Worm (Caenorhabditis elegans) whole organism, L1 larva: Measurements from ENCODE around the gene msp-31.

Experiments
- C16A3.4 ChIP-seq: fragments of 150-350 bp; optimal IDR thresholded peaks from 2 replicates; lab custom pipeline; 2014; ENCODE audit warnings: missing biosample characterization, missing genetic modification characterization
- C34B4.2 ChIP-seq: sonication (generic microtip); optimal IDR thresholded peaks from 2 replicates; lab custom pipeline; 2017; ENCODE audit warnings: mild to moderate bottlenecking, missing genetic modification characterization, missing compliant biosample characterization
- alr-1 ChIP-seq: fragments of 200-800 bp; sonication (Bioruptor generic); optimal IDR thresholded peaks from 2 replicates; lab custom pipeline; 2018; ENCODE audit warnings: borderline replicate concordance, mild to moderate bottlenecking, missing genetic modification characterization, missing compliant biosample characterization
- aly-2 ChIP-seq: fragments of 150-350 bp; optimal IDR thresholded peaks from 2 replicates; lab custom pipeline; 2014; ENCODE audit warnings: missing biosample characterization, missing genetic modification characterization
- blmp-1 ChIP-seq: fragments of 150-350 bp; optimal IDR thresholded peaks from 2 replicates; lab custom pipeline; 2014; ENCODE audit warnings: missing biosample characterization, missing genetic modification characterization
- ceh-8 ChIP-seq: fragments of 200-800 bp; sonication (Bioruptor generic); optimal IDR thresholded peaks from 2 replicates; lab custom pipeline; 2018; ENCODE audit warnings: mild to moderate bottlenecking, missing genetic modification characterization, moderate library complexity, missing compliant biosample characterization
- ceh-82 ChIP-seq, 3 experiments: fragments of 150-350 bp in 1 of 3; sonication (generic microtip) in 2 of 3; optimal IDR thresholded peaks; 2 replicates each; lab custom pipeline; 2014 to 2017; ENCODE audit warnings: missing biosample characterization in 3 of 3, missing genetic modification characterization in 3 of 3
- ceh-88 ChIP-seq: fragments of 200-800 bp; sonication (Bioruptor generic); IDR thresholded peaks from 2 replicates; pipeline ENCODE4 v1.3.6; 2022; ENCODE audit warnings: missing genetic modification characterization, missing compliant biosample characterization
- dpl-1 ChIP-seq, 3 experiments: fragments of 150-350 bp in 2 of 3; sonication (generic microtip) in 1 of 3; optimal IDR thresholded peaks; 2 replicates each; lab custom pipeline; 2014 to 2017; ENCODE audit warnings: missing biosample characterization in 3 of 3, missing genetic modification characterization in 3 of 3, missing genetic modification reagents in 3 of 3
- dsc-1 ChIP-seq: sonication (generic microtip); optimal IDR thresholded peaks from 2 replicates; lab custom pipeline; 2016; ENCODE audit warnings: mild to moderate bottlenecking, missing genetic modification characterization, missing compliant biosample characterization
- efl-1 ChIP-seq, 4 experiments: fragments of 150-350 bp; optimal IDR thresholded peaks in 3 of 4; peaks in 1 of 4; 1 replicate in 1 of 4; 2 replicates in 3 of 4; lab custom pipeline; 2014; ENCODE audit warnings: missing biosample characterization in 2 of 4, missing genetic modification characterization in 2 of 4, missing genetic modification reagents in 2 of 4
- efl-3 ChIP-seq: fragments of 200-800 bp; sonication (Bioruptor generic); optimal IDR thresholded peaks from 2 replicates; lab custom pipeline; 2018; ENCODE audit warnings: mild to moderate bottlenecking, missing genetic modification characterization, missing compliant biosample characterization
- elt-2 ChIP-seq: sonication (generic microtip); optimal IDR thresholded peaks from 2 replicates; lab custom pipeline; 2016; ENCODE audit warnings: missing genetic modification characterization, mild to moderate bottlenecking, inconsistent platforms, missing compliant biosample characterization, missing genetic modification reagents
- elt-3 ChIP-seq, 6 experiments: fragments of 150-350 bp in 1 of 6; sonication (generic microtip); optimal IDR thresholded peaks; 2 replicates each; lab custom pipeline; 2017 to 2018; ENCODE audit warnings: missing biosample characterization in 6 of 6, missing genetic modification characterization in 6 of 6, inconsistent platforms in 1 of 6
- ets-5 ChIP-seq: fragments of 200-800 bp; sonication (Bioruptor generic); IDR thresholded peaks from 2 replicates; pipeline ENCODE4 v1.3.6; 2022; ENCODE audit warnings: missing genetic modification characterization, missing compliant biosample characterization
- fkh-10 ChIP-seq: sonication (generic microtip); optimal IDR thresholded peaks from 2 replicates; lab custom pipeline; 2017; ENCODE audit warnings: missing biosample characterization, missing genetic modification reagents, missing genetic modification characterization
- fkh-4 ChIP-seq: sonication (generic microtip); optimal IDR thresholded peaks from 2 replicates; lab custom pipeline; 2016; ENCODE audit warnings: missing compliant biosample characterization, missing genetic modification characterization, borderline replicate concordance
- fkh-8 ChIP-seq: sonication (generic microtip); optimal IDR thresholded peaks from 2 replicates; lab custom pipeline; 2016; ENCODE audit warnings: mild to moderate bottlenecking, missing genetic modification characterization, missing compliant biosample characterization
- grh-1 ChIP-seq: fragments of 200-800 bp; sonication (Bioruptor generic); IDR thresholded peaks from 2 replicates; pipeline ENCODE4 v1.3.6; 2022; ENCODE audit warnings: missing genetic modification reagents, missing genetic modification characterization, missing compliant biosample characterization
- hlh-17 ChIP-seq: fragments of 200-800 bp; sonication (Bioruptor generic); optimal IDR thresholded peaks from 2 replicates; lab custom pipeline; 2018; ENCODE audit warnings: missing genetic modification characterization, mild to moderate bottlenecking, missing compliant biosample characterization, moderate library complexity, borderline replicate concordance
- hlh-4 ChIP-seq: sonication (generic microtip); optimal IDR thresholded peaks from 2 replicates; lab custom pipeline; 2016; ENCODE audit warnings: mild to moderate bottlenecking, missing genetic modification characterization, missing compliant biosample characterization
- hpl-2 ChIP-seq: fragments of 150-350 bp; optimal IDR thresholded peaks from 2 replicates; lab custom pipeline; 2014; ENCODE audit warnings: missing biosample characterization, missing genetic modification reagents, missing genetic modification characterization
- lin-13 ChIP-seq: fragments of 150-350 bp; optimal IDR thresholded peaks from 2 replicates; lab custom pipeline; 2014; ENCODE audit warnings: missing biosample characterization, missing genetic modification reagents, missing genetic modification characterization
- lin-14 ChIP-seq: fragments of 200-800 bp; sonication (Bioruptor generic); optimal IDR thresholded peaks from 2 replicates; lab custom pipeline; 2018; ENCODE audit warnings: mild to moderate bottlenecking, missing genetic modification characterization, moderate library complexity, missing compliant biosample characterization
- lin-35 ChIP-seq, 2 experiments: fragments of 150-350 bp; optimal IDR thresholded peaks; 2 replicates each; lab custom pipeline; 2014; ENCODE audit warnings: missing biosample characterization in 2 of 2, missing genetic modification characterization in 2 of 2, missing genetic modification reagents in 2 of 2
- lin-39 ChIP-seq: fragments of 150-350 bp; optimal IDR thresholded peaks from 2 replicates; lab custom pipeline; 2014; ENCODE audit warnings: missing biosample characterization, missing genetic modification reagents, missing genetic modification characterization
- lsy-2 ChIP-seq, 2 experiments: fragments of 150-350 bp; optimal IDR thresholded peaks; 2 replicates each; lab custom pipeline; 2014; ENCODE audit warnings: missing biosample characterization in 2 of 2, missing genetic modification characterization in 2 of 2
- mef-2 ChIP-seq: fragments of 150-350 bp; optimal IDR thresholded peaks from 2 replicates; lab custom pipeline; 2014; ENCODE audit warnings: missing biosample characterization, missing genetic modification characterization
- mep-1 ChIP-seq: fragments of 150-350 bp; optimal IDR thresholded peaks from 2 replicates; lab custom pipeline; 2014; ENCODE audit warnings: missing biosample characterization, missing genetic modification characterization
- nhr-11 ChIP-seq: fragments of 150-350 bp; optimal IDR thresholded peaks from 2 replicates; lab custom pipeline; 2014; ENCODE audit warnings: missing biosample characterization, missing genetic modification characterization
- nhr-12 ChIP-seq: sonication (generic microtip); optimal IDR thresholded peaks from 2 replicates; lab custom pipeline; 2017; ENCODE audit warnings: missing biosample characterization, missing genetic modification characterization
- nhr-19 ChIP-seq: fragments of 200-800 bp; sonication (Bioruptor generic); conservative IDR thresholded peaks from 2 replicates; pipeline ENCODE4 v1.3.6; 2022; ENCODE audit warnings: missing genetic modification characterization, missing compliant biosample characterization
- nhr-20 ChIP-seq: sonication (generic microtip); optimal IDR thresholded peaks from 2 replicates; lab custom pipeline; 2016; ENCODE audit warnings: mild to moderate bottlenecking, missing genetic modification characterization, missing compliant biosample characterization
- nhr-71 ChIP-seq: sonication (generic microtip); optimal IDR thresholded peaks from 2 replicates; lab custom pipeline; 2016; ENCODE audit warnings: mild to moderate bottlenecking, missing genetic modification characterization, moderate library complexity, missing compliant biosample characterization
- nhr-77 ChIP-seq: fragments of 150-350 bp; optimal IDR thresholded peaks from 2 replicates; lab custom pipeline; 2014; ENCODE audit warnings: missing biosample characterization, missing genetic modification characterization
- nhr-85 ChIP-seq: sonication (generic microtip); peaks from one replicate; lab custom pipeline; 2016; ENCODE audit warnings: missing genetic modification characterization, inconsistent platforms, missing compliant biosample characterization
- pag-3 ChIP-seq: sonication (generic microtip); optimal IDR thresholded peaks from 2 replicates; lab custom pipeline; 2017; ENCODE audit warnings: missing genetic modification characterization, mild to moderate bottlenecking, missing compliant biosample characterization, antibody characterized with exemption, borderline replicate concordance; ENCODE audit not compliant: insufficient read depth
- rnt-1 ChIP-seq: sonication (generic microtip); optimal IDR thresholded peaks from 2 replicates; lab custom pipeline; 2016; ENCODE audit warnings: mild to moderate bottlenecking, missing genetic modification characterization, moderate library complexity, missing compliant biosample characterization
- skn-1 ChIP-seq: fragments of 150-350 bp; optimal IDR thresholded peaks from 2 replicates; lab custom pipeline; 2014; ENCODE audit warnings: missing biosample characterization, missing genetic modification characterization
- snpc-4 ChIP-seq: fragments of 150-350 bp; optimal IDR thresholded peaks from 2 replicates; lab custom pipeline; 2014; ENCODE audit warnings: missing biosample characterization, missing genetic modification characterization
- snu-23 ChIP-seq: sonication (generic microtip); optimal IDR thresholded peaks from 2 replicates; lab custom pipeline; 2016; ENCODE audit warnings: missing genetic modification characterization, missing compliant biosample characterization
- sox-4 ChIP-seq: sonication (generic microtip); optimal IDR thresholded peaks from 2 replicates; lab custom pipeline; 2016; ENCODE audit warnings: missing genetic modification characterization, missing compliant biosample characterization
- sup-37 ChIP-seq: fragments of 200-800 bp; sonication (Bioruptor generic); optimal IDR thresholded peaks from 2 replicates; lab custom pipeline; 2018; ENCODE audit warnings: mild to moderate bottlenecking, missing genetic modification characterization, missing compliant biosample characterization
- swsn-7 ChIP-seq: sonication (generic microtip); optimal IDR thresholded peaks from 2 replicates; lab custom pipeline; 2016; ENCODE audit warnings: missing genetic modification characterization, missing compliant biosample characterization
- tlp-1 ChIP-seq: fragments of 150-350 bp; optimal IDR thresholded peaks from 2 replicates; lab custom pipeline; 2014; ENCODE audit warnings: missing biosample characterization, missing genetic modification characterization
- unc-130 ChIP-seq: fragments of 150-350 bp; optimal IDR thresholded peaks from 2 replicates; lab custom pipeline; 2017; ENCODE audit warnings: missing biosample characterization, missing genetic modification characterization, inconsistent platforms
- unc-98 ChIP-seq: fragments of 200-800 bp; sonication (Bioruptor generic); IDR thresholded peaks from 2 replicates; pipeline ENCODE4 v1.3.6; 2022; ENCODE audit warnings: missing genetic modification characterization, missing compliant biosample characterization
- vab-15 ChIP-seq: sonication (generic microtip); optimal IDR thresholded peaks from 2 replicates; lab custom pipeline; 2017; ENCODE audit warnings: missing genotype, mild to moderate bottlenecking, missing genetic modification characterization, missing compliant biosample characterization
- ztf-4 ChIP-seq: fragments of 150-350 bp; optimal IDR thresholded peaks from 2 replicates; lab custom pipeline; 2014; ENCODE audit warnings: missing biosample characterization, missing genetic modification characterization

The msp-31 gene

ce11 chrII:4888527-4889487 is 27.6 kb downstream of the msp-31 start, which contains the start of gene pgm-1:
TSS of gene pgm-1 (plus strand) at chrII:4889437.
- TF ChIP-seq dpl-1 (GFP tag; optimal IDR thresholded peaks at IDR 0.05; lab: Kevin White, UChicago) (peak in 2 of 3 experiments; percentile 16 to 38), rnt-1 (tag; lab: Kevin White, UChicago) (peak; percentile 58), sox-4 (tag; lab: Kevin White, UChicago) (no peak), lin-39 (tag; lab: Kevin White, UChicago) (peak; percentile 9), hlh-17 (GFP tag; lab: Kevin White, UChicago) (no peak), ets-5 (GFP tag; lab: Robert Waterston, UW) (no peak), unc-98 (GFP tag; lab: Robert Waterston, UW) (no peak), unc-130 (tag; lab: Kevin White, UChicago) (peak; percentile 14), hpl-2 (GFP tag; lab: Kevin White, UChicago) (no peak), grh-1 (no peak), nhr-20 (peak; percentile 42), lin-35 (GFP tag; optimal IDR thresholded peaks at IDR 0.05; lab: Kevin White, UChicago) (peak in 1 of 2 experiments; percentile 35), efl-1 (optimal IDR thresholded peaks at IDR 0.05; lab: Kevin White, UChicago) (peak; percentile 26 to 35), efl-1 (GFP tag; optimal IDR thresholded peaks at IDR 0.05 in 1 of 2; lab: Kevin White, UChicago) (no peak), nhr-11 (tag; lab: Kevin White, UChicago) (no peak), snpc-4 (tag; lab: Kevin White, UChicago) (no peak), nhr-12 (tag; lab: Kevin White, UChicago) (no peak), C16A3.4 (tag; lab: Kevin White, UChicago) (peak; percentile 7), aly-2 (tag; lab: Kevin White, UChicago) (no peak), pag-3 (tag; lab: Kevin White, UChicago) (peak; percentile 41), nhr-85 (peak; percentile 6), elt-2 (tag; lab: Kevin White, UChicago) (peak; percentile 45), lin-13 (GFP tag; lab: Kevin White, UChicago) (no peak), snu-23 (GFP tag; lab: Kevin White, UChicago) (peak; percentile 45), lin-14 (GFP tag; lab: Kevin White, UChicago) (peak; percentile 90), mep-1 (tag; lab: Kevin White, UChicago) (peak; percentile 27), ceh-8 (GFP tag; lab: Kevin White, UChicago) (no peak), alr-1 (tag; lab: Kevin White, UChicago) (no peak), lsy-2 (tag; optimal IDR thresholded peaks at IDR 0.05; lab: Kevin White, UChicago) (peak; percentile 7 to 51), nhr-71 (peak; percentile 70), nhr-19 (GFP tag; lab: Robert Waterston, UW) (peak; percentile 26; the same call in 1 of the 2 replicates), elt-3 (tag; optimal IDR thresholded peaks at IDR 0.05; lab: Kevin White, UChicago) (peak in 1 of 6 experiments; percentile 46), blmp-1 (tag; lab: Kevin White, UChicago) (peak; percentile 25), sup-37 (GFP tag; lab: Kevin White, UChicago) (no peak), nhr-77 (no peak), tlp-1 (tag; lab: Kevin White, UChicago) (no peak), swsn-7 (tag; lab: Kevin White, UChicago) (peak; percentile 7)

ce11 chrII:4885976-4886375 is 30.4 kb downstream of the msp-31 start, which contains the start of gene R05F9.7:
TSS of gene R05F9.7 (plus strand) at chrII:4886276.
- TF ChIP-seq ceh-82 (tag; optimal IDR thresholded peaks at IDR 0.05; lab: Kevin White, UChicago) (no peak), dsc-1 (tag; lab: Kevin White, UChicago) (no peak), nhr-71 (no peak), fkh-8 (no peak), mef-2 (tag; lab: Kevin White, UChicago) (no peak), skn-1 (tag; lab: Kevin White, UChicago) (no peak), ceh-88 (GFP tag; lab: Robert Waterston, UW) (no peak), fkh-4 (tag; lab: Kevin White, UChicago) (no peak), hlh-17 (GFP tag; lab: Kevin White, UChicago) (no peak), ztf-4 (no peak), efl-3 (GFP tag; lab: Kevin White, UChicago) (no peak), lin-39 (tag; lab: Kevin White, UChicago) (no peak), fkh-10 (no peak), C34B4.2 (no peak), ceh-8 (GFP tag; lab: Kevin White, UChicago) (no peak), lin-35 (GFP tag; optimal IDR thresholded peaks at IDR 0.05; lab: Kevin White, UChicago) (no peak), vab-15 (tag; lab: Kevin White, UChicago) (no peak), hlh-4 (tag; lab: Kevin White, UChicago) (no peak)
